Fruit fly (Drosophila melanogaster): Measurements from ENCODE around the gene slx1.

The slx1 gene

DNA sequence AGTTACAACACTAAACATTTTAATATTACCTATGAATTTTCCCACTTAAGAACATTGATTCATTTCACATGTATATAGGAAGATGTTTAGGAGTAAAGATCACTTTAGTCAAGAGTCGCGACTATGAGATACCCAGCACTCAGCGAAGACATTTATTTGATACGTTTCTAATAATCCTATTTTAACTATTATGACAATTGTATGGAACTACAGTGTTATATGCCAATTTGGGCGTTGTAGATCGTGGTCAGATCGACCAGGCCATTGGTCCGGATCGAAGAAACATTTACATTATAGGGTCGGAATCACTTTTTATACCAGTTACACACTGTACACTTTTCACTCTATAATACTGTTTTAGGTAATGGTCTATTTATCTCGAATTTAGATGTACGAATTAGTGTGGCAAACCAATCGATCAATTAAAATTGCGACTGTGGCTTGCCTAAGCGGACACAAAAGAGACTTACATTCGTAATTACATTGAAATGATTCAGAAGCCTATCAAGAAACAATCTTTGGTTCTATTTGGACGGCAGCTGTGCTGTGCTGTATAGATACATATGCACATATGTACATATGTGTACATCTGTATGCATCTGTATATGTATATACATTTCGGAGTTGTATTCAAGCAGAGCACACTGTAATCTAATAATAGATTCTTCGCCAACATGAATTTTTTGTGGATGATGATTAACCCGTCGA is 1.1 kb upstream of the slx1 start (continued):
- TF ChIP-seq dimm (GFP tag; IDR thresholded peaks at IDR 0.05) (no peak), cg (GFP tag; optimal IDR thresholded peaks at IDR 0.05) (peak; percentile 88), D19B (GFP tag; optimal IDR thresholded peaks at IDR 0.05) (peak; percentile 62), CG13424 (tag; optimal IDR thresholded peaks at IDR 0.05) (no peak), MBD-R2 (GFP tag; IDR thresholded peaks at IDR 0.05) (no peak), Dip3 (GFP tag; optimal IDR thresholded peaks at IDR 0.05) (no peak), kay (GFP tag; optimal IDR thresholded peaks at IDR 0.05) (peak; percentile 9), CG7357 (GFP tag; IDR thresholded peaks at IDR 0.05) (0 out of 3 replicates have a peak, but pooled peaks have one; percentile 43), bsh (GFP tag; optimal IDR thresholded peaks at IDR 0.05) (no peak), CG30403 (GFP tag; optimal IDR thresholded peaks at IDR 0.05) (no peak), CG1233 (GFP tag; optimal IDR thresholded peaks at IDR 0.05) (no peak), CG14667 (GFP tag; IDR thresholded peaks at IDR 0.05) (no peak), B-H1 (GFP tag; IDR thresholded peaks at IDR 0.05) (no peak), CG10267 (tag; optimal IDR thresholded peaks at IDR 0.05) (no peak), Bgb (GFP tag; IDR thresholded peaks at IDR 0.05; ENCODE audit: partially characterized antibody) (no peak), CG12769 (tag; optimal IDR thresholded peaks at IDR 0.05) (peak; percentile 12), CG7963 (GFP tag; IDR thresholded peaks at IDR 0.05; ENCODE audit: partially characterized antibody) (no peak), Nf-YB (GFP tag; optimal IDR thresholded peaks at IDR 0.05) (no peak), tap (tag; optimal IDR thresholded peaks at IDR 0.05) (no peak), NFAT (GFP tag; IDR thresholded peaks at IDR 0.05) (no peak), CG10274 (GFP tag; optimal IDR thresholded peaks at IDR 0.05) (no peak), CG2712 (tag; optimal IDR thresholded peaks at IDR 0.05) (no peak), gt (GFP tag; IDR thresholded peaks at IDR 0.05) (no peak), CG13296 (GFP tag; optimal IDR thresholded peaks at IDR 0.05) (no peak), CG11696 (GFP tag; IDR thresholded peaks at IDR 0.05) (peak; percentile 58; the same call in 1 of the 2 replicates), CG2202 (tag; optimal IDR thresholded peaks at IDR 0.05) (no peak), CG17385 (GFP tag; optimal IDR thresholded peaks at IDR 0.05) (no peak), CG6791 (GFP tag; IDR thresholded peaks at IDR 0.05; ENCODE audit: partially characterized antibody) (0 out of 3 replicates have a peak, but pooled peaks have one; percentile 7), shn (GFP tag; optimal IDR thresholded peaks at IDR 0.05) (no peak), CG18764 (GFP tag; optimal IDR thresholded peaks at IDR 0.05) (no peak), Med (GFP tag) (peak; percentile 56), sc (optimal IDR thresholded peaks at IDR 0.05) (no peak), sc (GFP tag; optimal IDR thresholded peaks at IDR 0.05) (no peak), CG13287 (GFP tag; IDR thresholded peaks at IDR 0.05; ENCODE audit: partially characterized antibody) (no peak)

DNA sequence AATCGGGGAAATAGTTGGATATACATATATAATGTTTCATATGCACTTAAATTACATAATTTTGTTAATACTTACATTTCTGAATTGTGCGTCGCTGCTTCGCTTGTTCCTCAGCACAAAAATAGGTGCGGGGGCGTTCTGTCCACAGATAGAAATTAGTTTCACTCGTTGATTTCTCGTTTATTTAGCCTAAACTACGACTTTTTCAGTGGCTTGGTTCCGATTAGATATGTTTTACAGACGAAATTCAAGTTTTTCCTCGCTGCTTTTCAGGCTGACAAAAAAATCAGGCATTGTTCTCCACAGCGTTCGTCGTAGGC is 549 bp upstream of the slx1 start:
- TF ChIP-seq CG1792 (GFP tag; optimal IDR thresholded peaks at IDR 0.05), result no peak
- TF ChIP-seq Pdp1 (GFP tag; optimal IDR thresholded peaks at IDR 0.05), result peak in 1 of 2 experiments; percentile 86
- TF ChIP-seq HLH4C (GFP tag; IDR thresholded peaks at IDR 0.05; ENCODE audit: partially characterized antibody), result 0 out of 3 replicates have a peak, but pooled peaks have one; percentile 8
- peak; percentile 50 for TF ChIP-seq cg (GFP tag; optimal IDR thresholded peaks at IDR 0.05)
- 0 out of 2 replicates have a peak, but pooled peaks have one; percentile 6 for TF ChIP-seq crol (GFP tag; IDR thresholded peaks at IDR 0.05)
- TF ChIP-seq MESR4 (GFP tag; optimal IDR thresholded peaks at IDR 0.05), result peak; percentile 94
- TF ChIP-seq emc (GFP tag; optimal IDR thresholded peaks at IDR 0.05), result no peak
- TF ChIP-seq Dll (GFP tag; IDR thresholded peaks at IDR 0.05; ENCODE audit: partially characterized antibody), result 0 out of 4 replicates have a peak, but pooled peaks have one; percentile 11
- no peak for TF ChIP-seq CG32772 (GFP tag; IDR thresholded peaks at IDR 0.05)
- peak; percentile 10 for TF ChIP-seq CG4617 (GFP tag; optimal IDR thresholded peaks at IDR 0.05; ENCODE audit: borderline replicate concordance)
